Worm (Caenorhabditis elegans) whole organism, L1 larva: Measurements from ENCODE around the gene T20B12.7.

Experiments
- C16A3.4 ChIP-seq: fragments of 150-350 bp; optimal IDR thresholded peaks from 2 replicates; lab custom pipeline; 2014; ENCODE audit warnings: missing biosample characterization, missing genetic modification characterization
- F16B12.6 ChIP-seq: fragments of 150-350 bp; optimal IDR thresholded peaks from 2 replicates; lab custom pipeline; 2014; ENCODE audit warnings: missing biosample characterization, missing genetic modification characterization
- Y116A8C.19 ChIP-seq: sonication (generic microtip); optimal IDR thresholded peaks from 2 replicates; lab custom pipeline; 2016; ENCODE audit warnings: missing compliant biosample characterization, missing genetic modification characterization, borderline replicate concordance
- aha-1 ChIP-seq: fragments of 150-350 bp; optimal IDR thresholded peaks from 2 replicates; lab custom pipeline; 2014; ENCODE audit warnings: missing biosample characterization, missing genetic modification characterization
- ama-1 ChIP-seq: fragments of 150-350 bp; optimal IDR thresholded peaks from 2 replicates; lab custom pipeline; 2014
- blmp-1 ChIP-seq: fragments of 150-350 bp; optimal IDR thresholded peaks from 2 replicates; lab custom pipeline; 2014; ENCODE audit warnings: missing biosample characterization, missing genetic modification characterization
- ceh-63 ChIP-seq: fragments of 200-800 bp; sonication (Bioruptor generic); optimal IDR thresholded peaks from 2 replicates; lab custom pipeline; 2018; ENCODE audit warnings: mild to moderate bottlenecking, missing genetic modification characterization, missing compliant biosample characterization
- ceh-82 ChIP-seq, 3 experiments: fragments of 150-350 bp in 1 of 3; sonication (generic microtip) in 2 of 3; optimal IDR thresholded peaks; 2 replicates each; lab custom pipeline; 2014 to 2017; ENCODE audit warnings: missing biosample characterization in 3 of 3, missing genetic modification characterization in 3 of 3
- ceh-88 ChIP-seq: fragments of 200-800 bp; sonication (Bioruptor generic); IDR thresholded peaks from 2 replicates; pipeline ENCODE4 v1.3.6; 2022; ENCODE audit warnings: missing genetic modification characterization, missing compliant biosample characterization
- dpl-1 ChIP-seq, 3 experiments: fragments of 150-350 bp in 2 of 3; sonication (generic microtip) in 1 of 3; optimal IDR thresholded peaks; 2 replicates each; lab custom pipeline; 2014 to 2017; ENCODE audit warnings: missing biosample characterization in 3 of 3, missing genetic modification characterization in 3 of 3, missing genetic modification reagents in 3 of 3
- efl-1 ChIP-seq, 4 experiments: fragments of 150-350 bp; optimal IDR thresholded peaks in 3 of 4; peaks in 1 of 4; 1 replicate in 1 of 4; 2 replicates in 3 of 4; lab custom pipeline; 2014; ENCODE audit warnings: missing biosample characterization in 2 of 4, missing genetic modification characterization in 2 of 4, missing genetic modification reagents in 2 of 4
- egl-13 ChIP-seq: sonication (generic microtip); optimal IDR thresholded peaks from 2 replicates; lab custom pipeline; 2016; ENCODE audit warnings: missing genotype, missing genetic modification reagents, missing genetic modification characterization, missing compliant biosample characterization
- fkh-10 ChIP-seq: sonication (generic microtip); optimal IDR thresholded peaks from 2 replicates; lab custom pipeline; 2017; ENCODE audit warnings: missing biosample characterization, missing genetic modification reagents, missing genetic modification characterization
- fkh-4 ChIP-seq: sonication (generic microtip); optimal IDR thresholded peaks from 2 replicates; lab custom pipeline; 2016; ENCODE audit warnings: missing compliant biosample characterization, missing genetic modification characterization, borderline replicate concordance
- hlh-17 ChIP-seq: fragments of 200-800 bp; sonication (Bioruptor generic); optimal IDR thresholded peaks from 2 replicates; lab custom pipeline; 2018; ENCODE audit warnings: missing genetic modification characterization, mild to moderate bottlenecking, missing compliant biosample characterization, moderate library complexity, borderline replicate concordance
- isw-1 ChIP-seq: fragments of 200-800 bp; sonication (Bioruptor generic); IDR thresholded peaks from 2 replicates; pipeline ENCODE4 v1.3.6; 2022; ENCODE audit warnings: missing genetic modification characterization, missing compliant biosample characterization
- lin-13 ChIP-seq: fragments of 150-350 bp; optimal IDR thresholded peaks from 2 replicates; lab custom pipeline; 2014; ENCODE audit warnings: missing biosample characterization, missing genetic modification reagents, missing genetic modification characterization
- lin-14 ChIP-seq: fragments of 200-800 bp; sonication (Bioruptor generic); optimal IDR thresholded peaks from 2 replicates; lab custom pipeline; 2018; ENCODE audit warnings: mild to moderate bottlenecking, missing genetic modification characterization, moderate library complexity, missing compliant biosample characterization
- lin-15B ChIP-seq: fragments of 150-350 bp; sonication (generic microtip); optimal IDR thresholded peaks from 3 replicates; lab custom pipeline; 2014; ENCODE audit warnings: missing biosample characterization, missing genetic modification characterization
- lin-35 ChIP-seq, 2 experiments: fragments of 150-350 bp; optimal IDR thresholded peaks; 2 replicates each; lab custom pipeline; 2014; ENCODE audit warnings: missing biosample characterization in 2 of 2, missing genetic modification characterization in 2 of 2, missing genetic modification reagents in 2 of 2
- lsy-2 ChIP-seq, 2 experiments: fragments of 150-350 bp; optimal IDR thresholded peaks; 2 replicates each; lab custom pipeline; 2014; ENCODE audit warnings: missing biosample characterization in 2 of 2, missing genetic modification characterization in 2 of 2
- mdl-1 ChIP-seq, 2 experiments: fragments of 150-350 bp; optimal IDR thresholded peaks; 2 replicates each; lab custom pipeline; 2014 to 2017; ENCODE audit warnings: missing biosample characterization in 2 of 2, missing genetic modification characterization in 2 of 2, inconsistent platforms in 1 of 2
- mep-1 ChIP-seq: fragments of 150-350 bp; optimal IDR thresholded peaks from 2 replicates; lab custom pipeline; 2014; ENCODE audit warnings: missing biosample characterization, missing genetic modification characterization
- nhr-11 ChIP-seq: fragments of 150-350 bp; optimal IDR thresholded peaks from 2 replicates; lab custom pipeline; 2014; ENCODE audit warnings: missing biosample characterization, missing genetic modification characterization
- nhr-19 ChIP-seq: fragments of 200-800 bp; sonication (Bioruptor generic); conservative IDR thresholded peaks from 2 replicates; pipeline ENCODE4 v1.3.6; 2022; ENCODE audit warnings: missing genetic modification characterization, missing compliant biosample characterization
- nhr-28 ChIP-seq: fragments of 150-350 bp; optimal IDR thresholded peaks from 2 replicates; lab custom pipeline; 2014; ENCODE audit warnings: missing biosample characterization, missing genetic modification characterization
- nhr-71 ChIP-seq: sonication (generic microtip); optimal IDR thresholded peaks from 2 replicates; lab custom pipeline; 2016; ENCODE audit warnings: mild to moderate bottlenecking, missing genetic modification characterization, moderate library complexity, missing compliant biosample characterization
- nhr-76 ChIP-seq: sonication (generic microtip); optimal IDR thresholded peaks from 2 replicates; lab custom pipeline; 2017; ENCODE audit warnings: missing biosample characterization, missing genetic modification characterization
- pag-3 ChIP-seq: sonication (generic microtip); optimal IDR thresholded peaks from 2 replicates; lab custom pipeline; 2017; ENCODE audit warnings: missing genetic modification characterization, mild to moderate bottlenecking, missing compliant biosample characterization, antibody characterized with exemption, borderline replicate concordance; ENCODE audit not compliant: insufficient read depth
- rnt-1 ChIP-seq: sonication (generic microtip); optimal IDR thresholded peaks from 2 replicates; lab custom pipeline; 2016; ENCODE audit warnings: mild to moderate bottlenecking, missing genetic modification characterization, moderate library complexity, missing compliant biosample characterization
- snpc-4 ChIP-seq: fragments of 150-350 bp; optimal IDR thresholded peaks from 2 replicates; lab custom pipeline; 2014; ENCODE audit warnings: missing biosample characterization, missing genetic modification characterization
- snu-23 ChIP-seq: sonication (generic microtip); optimal IDR thresholded peaks from 2 replicates; lab custom pipeline; 2016; ENCODE audit warnings: missing genetic modification characterization, missing compliant biosample characterization
- sox-4 ChIP-seq: sonication (generic microtip); optimal IDR thresholded peaks from 2 replicates; lab custom pipeline; 2016; ENCODE audit warnings: missing genetic modification characterization, missing compliant biosample characterization
- tbx-2 ChIP-seq: sonication (generic microtip); optimal IDR thresholded peaks from 2 replicates; lab custom pipeline; 2016; ENCODE audit warnings: missing genetic modification characterization, missing compliant biosample characterization
- unc-30 ChIP-seq: sonication (generic microtip); optimal IDR thresholded peaks from 2 replicates; lab custom pipeline; 2017; ENCODE audit warnings: missing biosample characterization, missing genetic modification characterization
- xbp-1 ChIP-seq: sonication (generic microtip); optimal IDR thresholded peaks from 2 replicates; lab custom pipeline; 2016; ENCODE audit warnings: missing genetic modification characterization, missing compliant biosample characterization
- zag-1 ChIP-seq: fragments of 150-350 bp; optimal IDR thresholded peaks from 2 replicates; lab custom pipeline; 2014; ENCODE audit warnings: missing biosample characterization, missing genetic modification characterization
- zip-4 ChIP-seq: fragments of 200-800 bp; sonication (Bioruptor generic); optimal IDR thresholded peaks from 2 replicates; lab custom pipeline; 2018; ENCODE audit warnings: mild to moderate bottlenecking, missing genetic modification characterization, moderate library complexity, missing compliant biosample characterization

T20B12.7 gene

DNA sequence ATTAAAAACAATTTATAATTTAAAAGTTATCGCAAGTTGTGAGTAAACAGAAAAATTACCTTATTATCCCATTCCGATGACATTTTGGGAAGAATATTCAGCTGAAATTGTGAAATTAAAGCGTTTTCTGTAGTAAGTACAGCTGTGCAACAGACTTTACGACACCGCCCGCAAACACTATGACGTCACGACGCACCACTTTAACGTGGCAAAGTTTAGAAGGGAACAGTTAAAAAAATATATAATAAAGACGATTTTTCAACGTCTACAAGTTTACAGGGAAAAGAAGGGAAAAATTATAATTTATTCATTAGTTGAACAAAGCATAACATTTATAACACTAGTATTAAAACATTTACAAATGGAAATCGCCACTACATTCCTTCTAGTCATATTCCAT is 25.0 kb downstream of the T20B12.7 start, which contains the start of gene F08F8.9:
Gene F08F8.9 (minus strand): TSS at position 101 of the 400 bp plus-strand sequence.
- TF ChIP-seq Y116A8C.19 (tag; lab: Kevin White, UChicago) (no peak), ama-1 (no peak), mep-1 (no peak), dpl-1 (GFP tag; optimal IDR thresholded peaks at IDR 0.05; lab: Kevin White, UChicago) (no peak), ceh-63 (no peak), nhr-19 (GFP tag; lab: Robert Waterston, UW) (no peak), zip-4 (GFP tag; lab: Kevin White, UChicago) (no peak), pag-3 (no peak), mdl-1 (tag; optimal IDR thresholded peaks at IDR 0.05; lab: Kevin White, UChicago) (no peak), nhr-76 (tag; lab: Kevin White, UChicago) (no peak), lin-13 (GFP tag; lab: Kevin White, UChicago) (no peak), F16B12.6 (peak; percentile 45), aha-1 (no peak), fkh-4 (tag; lab: Kevin White, UChicago) (no peak), lin-35 (GFP tag; optimal IDR thresholded peaks at IDR 0.05; lab: Kevin White, UChicago) (peak in 1 of 2 experiments; percentile 1), zag-1 (tag; lab: Kevin White, UChicago) (no peak), lin-15B (no peak)
- TF ChIP-seq, all 84 proteins: peak for 2

DNA sequence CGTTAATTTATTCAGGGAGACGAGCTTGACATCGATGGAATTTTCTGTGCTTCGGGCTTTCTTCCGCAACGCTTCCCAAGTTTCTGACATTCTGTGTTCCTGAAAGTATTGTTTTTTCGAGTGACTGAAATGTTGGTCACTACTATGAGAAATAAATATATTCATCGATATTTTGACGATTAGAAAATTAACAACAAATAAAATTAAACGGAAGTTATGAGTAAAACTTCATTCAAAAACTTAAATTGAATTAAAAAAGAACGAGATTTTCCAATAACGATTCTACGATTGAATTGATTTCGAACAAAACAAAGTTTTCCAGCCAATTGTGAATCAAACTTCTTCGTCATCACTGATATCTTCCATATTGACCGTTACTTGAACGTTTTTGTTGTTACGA is 29.8 kb downstream of the T20B12.7 start, which contains the start of gene gos-28:
Gene gos-28 (minus strand): TSS at position 101 of the 400 bp plus-strand sequence.
- no peak for TF ChIP-seq dpl-1 (GFP tag; optimal IDR thresholded peaks at IDR 0.05; lab: Kevin White, UChicago)
- TF ChIP-seq nhr-11 (tag; lab: Kevin White, UChicago): no peak

DNA sequence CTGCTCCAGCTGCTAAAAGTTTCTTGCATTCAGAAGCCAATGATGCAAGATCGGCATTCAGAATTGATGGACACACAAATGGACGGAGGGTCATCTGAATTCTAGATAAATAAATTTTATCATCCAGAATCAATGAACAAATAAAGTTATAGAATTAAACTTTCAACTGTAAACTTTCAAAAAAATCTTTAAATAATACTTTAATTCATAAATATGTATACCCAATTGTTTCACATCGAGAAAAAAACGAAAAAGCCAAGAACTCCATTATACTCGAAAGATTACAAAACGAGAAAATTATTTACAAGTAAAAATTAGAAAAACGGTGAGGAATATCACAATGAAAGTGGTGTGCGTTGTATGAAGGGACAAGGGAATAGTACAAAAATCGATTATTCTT is 31.8 kb downstream of the T20B12.7 start, which contains the start of gene F08F8.7:
Gene F08F8.7 (minus strand): TSS at position 101 of the 400 bp plus-strand sequence.
- TF ChIP-seq hlh-17 (GFP tag; lab: Kevin White, UChicago) (no peak), nhr-19 (GFP tag; lab: Robert Waterston, UW) (no peak), snu-23 (no peak), ceh-88 (GFP tag; lab: Robert Waterston, UW) (no peak), ceh-82 (tag; optimal IDR thresholded peaks at IDR 0.05; lab: Kevin White, UChicago) (no peak), egl-13 (tag; lab: Kevin White, UChicago) (no peak), nhr-76 (tag; lab: Kevin White, UChicago) (no peak), blmp-1 (tag; lab: Kevin White, UChicago) (no peak), nhr-71 (tag; lab: Kevin White, UChicago) (no peak), fkh-10 (no peak), isw-1 (GFP tag; lab: Robert Waterston, UW) (no peak), zag-1 (tag; lab: Kevin White, UChicago) (no peak), ama-1 (no peak), snpc-4 (tag; lab: Kevin White, UChicago) (no peak), aha-1 (no peak), lin-14 (GFP tag; lab: Kevin White, UChicago) (no peak), rnt-1 (tag; lab: Kevin White, UChicago) (no peak), C16A3.4 (no peak), tbx-2 (no peak)
- TF ChIP-seq, all 84 proteins: peak for 0

DNA sequence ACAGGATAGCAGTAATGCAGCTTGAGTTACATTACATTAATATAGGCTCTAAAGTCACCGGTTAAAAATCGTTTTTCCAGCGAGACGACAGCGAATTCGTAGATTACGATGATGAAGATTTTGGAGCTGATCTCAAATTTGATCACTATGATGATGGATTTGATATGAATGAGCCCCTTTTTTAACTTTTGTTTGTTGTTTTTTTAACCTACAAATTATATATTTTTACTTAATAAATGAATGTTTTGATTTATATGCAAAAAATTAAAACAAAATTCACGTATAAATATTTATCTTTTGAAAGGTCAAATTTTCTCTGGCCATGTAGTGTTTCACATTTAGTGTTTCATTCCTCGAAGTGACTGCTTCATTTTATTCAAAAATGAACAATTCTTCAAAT is 35.5 kb downstream of the T20B12.7 start, which contains the start of gene F08F8.6:
Gene F08F8.6 (plus strand): TSS at position 301 of the 400 bp plus-strand sequence.
- TF ChIP-seq fkh-4 (tag; lab: Kevin White, UChicago): no peak
- TF ChIP-seq nhr-28 (tag; lab: Kevin White, UChicago): no peak
- no peak for TF ChIP-seq xbp-1 (tag; lab: Kevin White, UChicago)
- no peak for TF ChIP-seq unc-30 (tag; lab: Kevin White, UChicago)
- no peak for TF ChIP-seq sox-4 (tag; lab: Kevin White, UChicago)
- TF ChIP-seq efl-1 (optimal IDR thresholded peaks at IDR 0.05; lab: Kevin White, UChicago): no peak
- TF ChIP-seq efl-1 (GFP tag; optimal IDR thresholded peaks at IDR 0.05 in 1 of 2; lab: Kevin White, UChicago): peak in 1 of 2 experiments; percentile 62
- no peak for TF ChIP-seq lsy-2 (tag; optimal IDR thresholded peaks at IDR 0.05; lab: Kevin White, UChicago)
